Worm (Caenorhabditis elegans) whole organism, mixed stage, embryonic: ENCODE results near the gene Y49G5B.1.

Experiments used
- M03D4.4 ChIP-seq: sonication (generic microtip); optimal IDR thresholded peaks from 2 replicates; lab custom pipeline; 2017; ENCODE audit warnings: mild to moderate bottlenecking, missing genetic modification characterization, missing compliant biosample characterization
- bed-3 ChIP-seq: fragments of 200-800 bp; sonication (Bioruptor generic); optimal IDR thresholded peaks from 3 replicates; lab custom pipeline; 2018; ENCODE audit warnings: mild to moderate bottlenecking, missing genetic modification characterization, moderate library complexity, missing compliant biosample characterization
- blmp-1 ChIP-seq: fragments of 150-350 bp; optimal IDR thresholded peaks from 2 replicates; lab custom pipeline; 2014; ENCODE audit warnings: missing biosample characterization, missing genetic modification characterization
- ceh-43 ChIP-seq: fragments of 200-800 bp; sonication (Bioruptor generic); optimal IDR thresholded peaks from 2 replicates; lab custom pipeline; 2018; ENCODE audit warnings: mild to moderate bottlenecking, missing genetic modification characterization, moderate library complexity, missing compliant biosample characterization
- ceh-83 ChIP-seq: fragments of 200-800 bp; sonication (Bioruptor generic); optimal IDR thresholded peaks from 2 replicates; lab custom pipeline; 2018; ENCODE audit warnings: mild to moderate bottlenecking, missing genetic modification characterization, missing compliant biosample characterization
- ces-1 ChIP-seq: fragments of 150-350 bp; optimal IDR thresholded peaks from 2 replicates; lab custom pipeline; 2014; ENCODE audit warnings: missing biosample characterization, missing genetic modification reagents, missing genetic modification characterization
- elt-1 ChIP-seq: sonication (generic microtip); optimal IDR thresholded peaks from 2 replicates; lab custom pipeline; 2017; ENCODE audit warnings: missing genetic modification characterization, mild to moderate bottlenecking, missing compliant biosample characterization, antibody characterized with exemption, moderate library complexity, borderline replicate concordance; ENCODE audit not compliant: insufficient read depth
- elt-3 ChIP-seq: fragments of 150-350 bp; optimal IDR thresholded peaks from 2 replicates; lab custom pipeline; 2014; ENCODE audit warnings: missing biosample characterization, missing genetic modification characterization
- hlh-1 ChIP-seq: fragments of 150-350 bp; optimal IDR thresholded peaks from 2 replicates; lab custom pipeline; 2014; ENCODE audit warnings: missing biosample characterization, missing genetic modification reagents, missing genetic modification characterization
- lin-13 ChIP-seq: fragments of 150-350 bp; optimal IDR thresholded peaks from 2 replicates; lab custom pipeline; 2014; ENCODE audit warnings: missing biosample characterization, missing genetic modification characterization
- lin-32 ChIP-seq: fragments of 200-800 bp; sonication (Bioruptor generic); optimal IDR thresholded peaks from 2 replicates; lab custom pipeline; 2018; ENCODE audit warnings: mild to moderate bottlenecking, missing genetic modification characterization, missing compliant biosample characterization
- lsy-2 ChIP-seq: fragments of 150-350 bp; optimal IDR thresholded peaks from 2 replicates; lab custom pipeline; 2014; ENCODE audit warnings: missing biosample characterization, missing genetic modification characterization
- mab-5 ChIP-seq: fragments of 150-350 bp; optimal IDR thresholded peaks from 2 replicates; lab custom pipeline; 2014; ENCODE audit warnings: missing biosample characterization, missing genetic modification characterization
- mep-1 ChIP-seq: fragments of 150-350 bp; optimal IDR thresholded peaks from 2 replicates; lab custom pipeline; 2017; ENCODE audit warnings: missing biosample characterization, missing genetic modification reagents, missing genetic modification characterization, inconsistent platforms
- mls-2 ChIP-seq: sonication (generic microtip); optimal IDR thresholded peaks from 2 replicates; lab custom pipeline; 2016; ENCODE audit warnings: mild to moderate bottlenecking, missing genetic modification characterization, moderate library complexity, missing compliant biosample characterization
- nhr-12 ChIP-seq: fragments of 150-350 bp; optimal IDR thresholded peaks from 2 replicates; lab custom pipeline; 2014; ENCODE audit warnings: missing biosample characterization, missing genetic modification characterization
- nhr-2 ChIP-seq: fragments of 150-350 bp; optimal IDR thresholded peaks from 2 replicates; lab custom pipeline; 2014; ENCODE audit warnings: missing biosample characterization, missing genetic modification characterization
- nhr-237 ChIP-seq: fragments of 150-350 bp; optimal IDR thresholded peaks from 2 replicates; lab custom pipeline; 2014; ENCODE audit warnings: missing biosample characterization, missing genetic modification characterization
- nhr-28 ChIP-seq: fragments of 150-350 bp; optimal IDR thresholded peaks from 2 replicates; lab custom pipeline; 2014; ENCODE audit warnings: missing biosample characterization, missing genetic modification characterization
- nhr-76 ChIP-seq: sonication (generic microtip); optimal IDR thresholded peaks from 2 replicates; lab custom pipeline; 2017; ENCODE audit warnings: missing biosample characterization, missing genetic modification characterization
- sem-2 ChIP-seq: fragments of 200-800 bp; sonication (Bioruptor generic); optimal IDR thresholded peaks from 2 replicates; lab custom pipeline; 2018; ENCODE audit warnings: mild to moderate bottlenecking, missing genetic modification characterization, missing compliant biosample characterization
- sptf-1 ChIP-seq: sonication (generic microtip); optimal IDR thresholded peaks from 2 replicates; lab custom pipeline; 2017; ENCODE audit warnings: mild to moderate bottlenecking, missing genetic modification characterization, moderate library complexity, missing compliant biosample characterization
- tbx-8 ChIP-seq: fragments of 200-800 bp; sonication (Bioruptor generic); optimal IDR thresholded peaks from 2 replicates; lab custom pipeline; 2018; ENCODE audit warnings: mild to moderate bottlenecking, missing genetic modification characterization, moderate library complexity, missing compliant biosample characterization
- unc-120 ChIP-seq: sonication (generic microtip); optimal IDR thresholded peaks from 2 replicates; lab custom pipeline; 2017; ENCODE audit warnings: missing genetic modification characterization, missing compliant biosample characterization; ENCODE audit not compliant: poor library complexity, severe bottlenecking
- unc-39 ChIP-seq: fragments of 150-350 bp; optimal IDR thresholded peaks from 2 replicates; lab custom pipeline; 2014; ENCODE audit warnings: missing biosample characterization, missing genetic modification characterization
- unc-62 ChIP-seq: fragments of 150-350 bp; optimal IDR thresholded peaks from 2 replicates; lab custom pipeline; 2014; ENCODE audit warnings: missing biosample characterization, missing genetic modification reagents, missing genetic modification characterization
- zip-8 ChIP-seq: fragments of 150-350 bp; optimal IDR thresholded peaks from 2 replicates; lab custom pipeline; 2014; ENCODE audit warnings: missing biosample characterization, missing genetic modification characterization
- ztf-11 ChIP-seq: fragments of 150-350 bp; optimal IDR thresholded peaks from 2 replicates; lab custom pipeline; 2014; ENCODE audit warnings: missing biosample characterization, missing genetic modification characterization

Gene Y49G5B.1

DNA sequence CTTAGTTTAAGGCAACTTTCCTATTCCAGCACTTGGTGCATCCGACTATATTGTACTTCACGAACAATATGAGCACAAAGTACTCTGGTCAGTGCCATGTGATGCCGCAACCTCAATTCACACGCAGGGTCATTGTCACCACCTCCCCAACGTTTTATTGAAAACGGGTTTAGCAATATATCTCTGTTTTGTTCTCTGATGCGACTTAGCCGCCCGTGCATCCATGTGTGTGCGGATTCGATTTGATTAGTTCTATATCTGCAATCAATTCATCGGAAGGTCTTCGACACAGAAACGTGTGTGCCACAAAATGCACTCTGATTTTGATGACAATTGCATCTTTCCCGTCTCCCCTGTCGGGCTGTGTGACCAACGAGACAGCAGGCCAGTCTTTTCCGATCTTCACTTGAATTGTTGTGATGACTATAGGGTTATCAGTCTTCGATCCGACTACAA, 49.5 kb downstream of the Y49G5B.1 start:
- TF ChIP-seq mep-1 (no peak), M03D4.4 (tag; lab: Kevin White, UChicago) (no peak), tbx-8 (GFP tag; lab: Kevin White, UChicago) (no peak), hlh-1 (peak; percentile 63), unc-62 (peak; percentile 66), unc-120 (tag; lab: Kevin White, UChicago) (peak; percentile 71), elt-3 (tag; lab: Kevin White, UChicago) (peak; percentile 16)

ce11 chrV:5273241-5273640, 50.1 kb downstream of the Y49G5B.1 start:
- TF ChIP-seq sem-2 (no peak), nhr-2 (tag; lab: Kevin White, UChicago) (no peak), ceh-83 (GFP tag; lab: Kevin White, UChicago) (no peak), nhr-12 (tag; lab: Kevin White, UChicago) (no peak), ztf-11 (tag; lab: Kevin White, UChicago) (no peak), mep-1 (no peak), elt-3 (tag; lab: Kevin White, UChicago) (no peak), nhr-237 (tag; lab: Kevin White, UChicago) (no peak), nhr-28 (tag; lab: Kevin White, UChicago) (no peak), unc-120 (tag; lab: Kevin White, UChicago) (no peak), ceh-43 (GFP tag; lab: Kevin White, UChicago) (no peak), mab-5 (tag; lab: Kevin White, UChicago) (no peak), elt-1 (tag; lab: Kevin White, UChicago) (no peak)

ce11 chrV:5273770-5274169, 50.6 kb downstream of the Y49G5B.1 start, which contains the start of gene natc-2:
natc-2 (plus strand) TSS chrV:5274070.
- TF ChIP-seq nhr-28 (tag; lab: Kevin White, UChicago) (no peak), zip-8 (no peak), lsy-2 (no peak), mls-2 (tag; lab: Kevin White, UChicago) (no peak), unc-62 (no peak), nhr-12 (tag; lab: Kevin White, UChicago) (no peak), blmp-1 (tag; lab: Kevin White, UChicago) (no peak), unc-39 (tag; lab: Kevin White, UChicago) (no peak), nhr-76 (no peak)

DNA sequence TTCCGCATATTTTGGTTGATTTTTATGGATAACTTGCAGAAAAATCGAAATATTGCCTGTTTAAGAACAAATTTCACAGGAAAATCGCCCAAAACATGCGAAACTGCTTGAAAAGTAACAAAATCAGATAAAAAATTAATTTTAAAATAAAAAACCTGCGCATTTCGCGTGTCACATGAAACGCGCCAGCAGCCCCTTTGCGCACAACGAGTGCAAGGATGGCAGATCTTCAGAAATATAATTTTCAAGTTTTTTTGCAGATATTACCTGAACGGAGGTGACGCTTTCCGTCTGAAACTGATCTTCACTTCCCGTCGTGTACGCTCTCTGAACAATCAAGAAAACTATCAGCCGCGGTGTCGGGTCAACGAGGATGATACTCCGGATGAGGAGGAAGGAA, 51.8 kb downstream of the Y49G5B.1 start:
- TF ChIP-seq ceh-83 (GFP tag; lab: Kevin White, UChicago) (no peak), ces-1 (peak; percentile 23), lsy-2 (peak; percentile 6), elt-3 (tag; lab: Kevin White, UChicago) (no peak), zip-8 (no peak), sptf-1 (tag; lab: Kevin White, UChicago) (peak; percentile 11), lin-13 (tag; lab: Kevin White, UChicago) (peak; percentile 40), bed-3 (GFP tag; lab: Kevin White, UChicago) (peak; percentile 8), M03D4.4 (tag; lab: Kevin White, UChicago) (peak; percentile 37)

- TF ChIP-seq M03D4.4 (tag; lab: Kevin White, UChicago), result peak; percentile 26
- no peak for TF ChIP-seq zip-8
- TF ChIP-seq, all 35 proteins: peak for 1
Measured at ce11 chrV:5275426-5276007, 52.4 kb downstream of the Y49G5B.1 start.

DNA sequence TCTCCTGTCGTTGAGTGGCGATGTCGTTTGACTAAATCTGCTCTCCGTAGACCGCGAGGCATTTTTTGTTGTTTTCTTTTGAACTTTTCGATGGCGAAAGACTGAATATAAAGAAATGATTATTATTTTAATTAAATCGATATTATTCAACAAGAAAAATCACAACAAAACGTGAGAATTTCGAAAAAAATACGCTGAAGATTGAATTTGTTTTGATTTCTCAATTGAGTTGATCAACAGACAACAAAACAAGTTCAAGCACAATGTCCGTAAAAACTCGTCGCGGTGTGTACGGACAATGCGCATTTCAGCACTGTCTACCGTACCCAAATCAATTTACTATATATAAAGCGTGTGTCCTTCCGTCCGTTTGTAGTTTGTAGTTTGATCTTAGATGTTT, 54.8 kb downstream of the Y49G5B.1 start, which contains the start of gene B0238.9:
Gene B0238.9, minus strand, starts transcription at position 101 of the 400 bp plus-strand sequence.
- no peak for TF ChIP-seq lin-32 (GFP tag; lab: Kevin White, UChicago)
- no peak for TF ChIP-seq mls-2 (tag; lab: Kevin White, UChicago)
- TF ChIP-seq ces-1, result no peak
- no peak for TF ChIP-seq elt-3 (tag; lab: Kevin White, UChicago)
- TF ChIP-seq blmp-1 (tag; lab: Kevin White, UChicago), result no peak
- no peak for TF ChIP-seq nhr-12 (tag; lab: Kevin White, UChicago)
- no peak for TF ChIP-seq unc-62
- no peak for TF ChIP-seq lsy-2
- no peak for TF ChIP-seq zip-8
- no peak for TF ChIP-seq unc-120 (tag; lab: Kevin White, UChicago)
- TF ChIP-seq nhr-237 (tag; lab: Kevin White, UChicago), result no peak
